Worm (Caenorhabditis elegans) whole organism, young adult: ENCODE data around the gene srg-47.

Source experiments
- B0019.2 ChIP-seq: fragments of 200-800 bp; sonication (Bioruptor generic); conservative IDR thresholded peaks from 2 replicates; pipeline ENCODE4 v1.3.6; 2022; ENCODE audit warnings: missing genetic modification reagents, missing genetic modification characterization, missing compliant biosample characterization
- B0261.1 ChIP-seq: sonication (generic microtip); optimal IDR thresholded peaks from 2 replicates; lab custom pipeline; 2016; ENCODE audit warnings: mild to moderate bottlenecking, missing genetic modification characterization, moderate library complexity, missing compliant biosample characterization
- C06A6.2 ChIP-seq: fragments of 200-800 bp; sonication (Bioruptor generic); conservative IDR thresholded peaks from 2 replicates; pipeline ENCODE4 v1.3.6; 2022; ENCODE audit warnings: missing genetic modification characterization, missing compliant biosample characterization
- F23B12.7 ChIP-seq: sonication (generic microtip); optimal IDR thresholded peaks from 2 replicates; lab custom pipeline; 2017; ENCODE audit warnings: missing genetic modification characterization, mild to moderate bottlenecking, missing compliant biosample characterization, antibody characterized with exemption, moderate library complexity; ENCODE audit not compliant: insufficient read depth
- F37B4.10 ChIP-seq: fragments of 200-800 bp; sonication (Bioruptor generic); IDR thresholded peaks from 2 replicates; pipeline ENCODE4 v1.3.6; 2022; ENCODE audit warnings: missing genetic modification characterization, missing compliant biosample characterization
- F49E8.2 ChIP-seq: sonication (generic microtip); optimal IDR thresholded peaks from 3 replicates; lab custom pipeline; 2017; ENCODE audit warnings: missing genetic modification characterization, mild to moderate bottlenecking, missing compliant biosample characterization, antibody characterized with exemption, moderate library complexity; ENCODE audit not compliant: insufficient read depth
- K11D2.4 ChIP-seq: fragments of 200-800 bp; sonication (Bioruptor generic); IDR thresholded peaks from 2 replicates; pipeline ENCODE4 v1.3.6; 2022; ENCODE audit warnings: missing genetic modification reagents, missing genetic modification characterization, missing compliant biosample characterization
- T26A5.8 ChIP-seq: sonication (generic microtip); optimal IDR thresholded peaks from 2 replicates; lab custom pipeline; 2016; ENCODE audit warnings: missing genetic modification characterization, missing compliant biosample characterization
- Y79H2A.3 ChIP-seq: fragments of 200-800 bp; sonication (Bioruptor generic); conservative IDR thresholded peaks from 2 replicates; pipeline ENCODE4 v1.3.6; 2022; ENCODE audit warnings: missing genetic modification reagents, missing genetic modification characterization, missing compliant biosample characterization
- aptf-3 ChIP-seq: fragments of 200-800 bp; sonication (Bioruptor generic); IDR thresholded peaks from 2 replicates; pipeline ENCODE4 v1.3.6; 2022; ENCODE audit warnings: missing genetic modification characterization, missing compliant biosample characterization
- atf-7 ChIP-seq: sonication (generic microtip); optimal IDR thresholded peaks from 2 replicates; lab custom pipeline; 2017; ENCODE audit warnings: mild to moderate bottlenecking, missing genetic modification characterization, missing compliant biosample characterization
- athp-1 ChIP-seq: sonication (generic microtip); optimal IDR thresholded peaks from 2 replicates; lab custom pipeline; 2017; ENCODE audit warnings: mild to moderate bottlenecking, missing genetic modification characterization, missing compliant biosample characterization
- bed-1 ChIP-seq: fragments of 200-800 bp; sonication (Bioruptor generic); IDR thresholded peaks from 2 replicates; pipeline ENCODE4 v1.3.6; 2022; ENCODE audit warnings: missing genetic modification reagents, missing genetic modification characterization, missing compliant biosample characterization
- cebp-1 ChIP-seq, 2 experiments: fragments of 200-800 bp in 1 of 2; sonication (Bioruptor generic) in 1 of 2; sonication (generic microtip) in 1 of 2; IDR thresholded peaks in 1 of 2; optimal IDR thresholded peaks in 1 of 2; 2 replicates each; pipeline versions ENCODE4 v1.3.6 to Lab custom; 2017 to 2022; ENCODE audit warnings: missing compliant biosample characterization in 2 of 2, missing genetic modification characterization in 2 of 2, mild to moderate bottlenecking in 1 of 2, missing genetic modification reagents in 1 of 2, moderate library complexity in 1 of 2
- cebp-2 ChIP-seq: fragments of 200-800 bp; sonication (Bioruptor generic); IDR thresholded peaks from 2 replicates; pipeline ENCODE4 v1.3.6; 2022; ENCODE audit warnings: missing genetic modification characterization, missing compliant biosample characterization
- ceh-100 ChIP-seq: fragments of 200-800 bp; sonication (Bioruptor generic); IDR thresholded peaks from 2 replicates; pipeline ENCODE4 v1.3.6; 2022; ENCODE audit warnings: missing genetic modification reagents, missing genetic modification characterization, missing compliant biosample characterization
- ceh-27 ChIP-seq: fragments of 200-800 bp; sonication (Bioruptor generic); optimal IDR thresholded peaks from 2 replicates; lab custom pipeline; 2018; ENCODE audit warnings: mild to moderate bottlenecking, missing genetic modification characterization, moderate library complexity, missing compliant biosample characterization
- ceh-58 ChIP-seq: fragments of 200-800 bp; sonication (Bioruptor generic); IDR thresholded peaks from 2 replicates; pipeline ENCODE4 v1.3.6; 2022; ENCODE audit warnings: missing genetic modification characterization, missing compliant biosample characterization
- ceh-79 ChIP-seq: sonication (generic microtip); optimal IDR thresholded peaks from 2 replicates; lab custom pipeline; 2017; ENCODE audit warnings: mild to moderate bottlenecking, missing genetic modification characterization, missing compliant biosample characterization
- chd-7 ChIP-seq: sonication (generic microtip); optimal IDR thresholded peaks from 2 replicates; lab custom pipeline; 2016; ENCODE audit warnings: mild to moderate bottlenecking, missing genetic modification characterization, moderate library complexity, missing compliant biosample characterization
- die-1 ChIP-seq: sonication (generic microtip); optimal IDR thresholded peaks from 2 replicates; lab custom pipeline; 2016; ENCODE audit warnings: missing genotype, mild to moderate bottlenecking, missing genetic modification characterization, missing compliant biosample characterization
- egl-44 ChIP-seq: fragments of 200-800 bp; sonication (Bioruptor generic); IDR thresholded peaks from 2 replicates; pipeline ENCODE4 v1.3.6; 2022; ENCODE audit warnings: missing genetic modification reagents, missing genetic modification characterization, missing compliant biosample characterization
- ekl-4 ChIP-seq: fragments of 200-800 bp; sonication (Bioruptor generic); IDR thresholded peaks from 2 replicates; pipeline ENCODE4 v1.3.6; 2022; ENCODE audit warnings: missing genetic modification reagents, missing genetic modification characterization, missing compliant biosample characterization
- him-1 ChIP-seq: sonication (generic microtip); optimal IDR thresholded peaks from 2 replicates; lab custom pipeline; 2016; ENCODE audit warnings: missing genotype, missing genetic modification reagents, missing genetic modification characterization, missing compliant biosample characterization
- lag-1 ChIP-seq: fragments of 200-800 bp; sonication (Bioruptor generic); IDR thresholded peaks from 2 replicates; pipeline ENCODE4 v1.3.6; 2022; ENCODE audit warnings: missing genetic modification reagents, missing genetic modification characterization, missing compliant biosample characterization
- let-526 ChIP-seq: fragments of 200-800 bp; sonication (Bioruptor generic); IDR thresholded peaks from 2 replicates; pipeline ENCODE4 v1.3.6; 2022; ENCODE audit warnings: missing genetic modification reagents, missing genetic modification characterization, missing compliant biosample characterization
- lin-40 ChIP-seq: sonication (generic microtip); optimal IDR thresholded peaks from 2 replicates; lab custom pipeline; 2016; ENCODE audit warnings: missing genetic modification characterization, mild to moderate bottlenecking, missing compliant biosample characterization, missing genotype, missing genetic modification reagents
- lir-1 ChIP-seq: fragments of 200-800 bp; sonication (Bioruptor generic); conservative IDR thresholded peaks from 2 replicates; pipeline ENCODE4 v1.3.6; 2022; ENCODE audit warnings: missing genetic modification reagents, missing genetic modification characterization, missing compliant biosample characterization
- madf-3 ChIP-seq: fragments of 200-800 bp; sonication (Bioruptor generic); IDR thresholded peaks from 2 replicates; pipeline ENCODE4 v1.3.6; 2022; ENCODE audit warnings: missing genetic modification reagents, missing genetic modification characterization, missing compliant biosample characterization
- madf-6 ChIP-seq: fragments of 200-800 bp; sonication (Bioruptor generic); IDR thresholded peaks from 2 replicates; pipeline ENCODE4 v1.3.6; 2022; ENCODE audit warnings: missing genetic modification reagents, missing genetic modification characterization, missing compliant biosample characterization
- nfya-1 ChIP-seq: sonication (generic microtip); optimal IDR thresholded peaks from 2 replicates; lab custom pipeline; 2017; ENCODE audit warnings: antibody characterized with exemption, missing compliant biosample characterization, missing genetic modification characterization, borderline replicate concordance; ENCODE audit not compliant: insufficient read depth
- sdz-38 ChIP-seq: sonication (generic microtip); optimal IDR thresholded peaks from 2 replicates; lab custom pipeline; 2016; ENCODE audit warnings: missing genotype, missing genetic modification characterization, missing compliant biosample characterization
- sea-2 ChIP-seq: fragments of 200-800 bp; sonication (Bioruptor generic); IDR thresholded peaks from 2 replicates; pipeline ENCODE4 v1.3.6; 2022; ENCODE audit warnings: missing genetic modification characterization, missing compliant biosample characterization
- snpc-4 ChIP-seq, 5 experiments: fragments of 150-350 bp in 1 of 5; sonication (generic microtip) in 4 of 5; optimal IDR thresholded peaks; 2 replicates each; lab custom pipeline; 2014 to 2018; ENCODE audit warnings: missing genetic modification characterization in 5 of 5, missing biosample characterization in 3 of 5, antibody characterized with exemption in 2 of 5, mild to moderate bottlenecking in 2 of 5, missing compliant biosample characterization in 2 of 5, missing genotype in 2 of 5, moderate library complexity in 2 of 5, missing genetic modification reagents in 1 of 5
- somi-1 ChIP-seq: fragments of 200-800 bp; sonication (Bioruptor generic); optimal IDR thresholded peaks from 2 replicates; lab custom pipeline; 2018; ENCODE audit warnings: mild to moderate bottlenecking, missing genetic modification characterization, missing compliant biosample characterization
- sptf-2 ChIP-seq: fragments of 200-800 bp; sonication (Bioruptor generic); optimal IDR thresholded peaks from 2 replicates; lab custom pipeline; 2018; ENCODE audit warnings: mild to moderate bottlenecking, missing genetic modification characterization, missing compliant biosample characterization
- unc-130 ChIP-seq: sonication (generic microtip); optimal IDR thresholded peaks from 2 replicates; lab custom pipeline; 2016; ENCODE audit warnings: missing genetic modification reagents, missing genetic modification characterization, missing compliant biosample characterization
- unc-62 ChIP-seq: fragments of 150-350 bp; optimal IDR thresholded peaks from 2 replicates; lab custom pipeline; 2014; ENCODE audit warnings: missing biosample characterization, missing genetic modification reagents, missing genetic modification characterization
- xnd-1 ChIP-seq: sonication (generic microtip); optimal IDR thresholded peaks from 2 replicates; lab custom pipeline; 2016; ENCODE audit warnings: missing genotype, missing genetic modification reagents, missing genetic modification characterization, missing compliant biosample characterization
- zim-3 ChIP-seq: sonication (generic microtip); optimal IDR thresholded peaks from 2 replicates; lab custom pipeline; 2017; ENCODE audit warnings: mild to moderate bottlenecking, missing genetic modification characterization, moderate library complexity, missing compliant biosample characterization
- ztf-25 ChIP-seq: fragments of 200-800 bp; sonication (Bioruptor generic); IDR thresholded peaks from 2 replicates; pipeline ENCODE4 v1.3.6; 2022; ENCODE audit warnings: missing genetic modification reagents, missing genetic modification characterization, missing compliant biosample characterization
- ztf-26 ChIP-seq: sonication (generic microtip); optimal IDR thresholded peaks from 2 replicates; lab custom pipeline; 2017; ENCODE audit warnings: missing genetic modification characterization, missing compliant biosample characterization
- ztf-3 ChIP-seq: fragments of 200-800 bp; sonication (Bioruptor generic); optimal IDR thresholded peaks from 2 replicates; lab custom pipeline; 2018; ENCODE audit warnings: mild to moderate bottlenecking, missing genetic modification characterization, missing compliant biosample characterization
- ztf-6 ChIP-seq: fragments of 200-800 bp; sonication (Bioruptor generic); IDR thresholded peaks from 2 replicates; pipeline ENCODE4 v1.3.6; 2022; ENCODE audit warnings: missing genetic modification reagents, missing genetic modification characterization, missing compliant biosample characterization

srg-47 gene

ce11 chrV:14519268-14519667 lies 36.8 kb downstream of the srg-47 start, which contains the start of gene R02D5.8:
Gene R02D5.8 (minus strand): TSS chrV:14519368.
- no peak for TF ChIP-seq F49E8.2
- no peak for TF ChIP-seq C06A6.2 (GFP tag; lab: Robert Waterston, UW)
- no peak for TF ChIP-seq chd-7 (tag; lab: Kevin White, UChicago)
- TF ChIP-seq lin-40 (tag; lab: Kevin White, UChicago): no peak
- TF ChIP-seq B0261.1 (tag; lab: Kevin White, UChicago): no peak
- TF ChIP-seq somi-1 (GFP tag; lab: Kevin White, UChicago): no peak
- no peak for TF ChIP-seq F23B12.7 (tag; lab: Kevin White, UChicago)
- TF ChIP-seq unc-130 (GFP tag; lab: Kevin White, UChicago): no peak
- TF ChIP-seq lir-1 (GFP tag; lab: Robert Waterston, UW): no peak
- no peak for TF ChIP-seq die-1 (tag; lab: Kevin White, UChicago)
- TF ChIP-seq sptf-2 (GFP tag; lab: Kevin White, UChicago): no peak

DNA sequence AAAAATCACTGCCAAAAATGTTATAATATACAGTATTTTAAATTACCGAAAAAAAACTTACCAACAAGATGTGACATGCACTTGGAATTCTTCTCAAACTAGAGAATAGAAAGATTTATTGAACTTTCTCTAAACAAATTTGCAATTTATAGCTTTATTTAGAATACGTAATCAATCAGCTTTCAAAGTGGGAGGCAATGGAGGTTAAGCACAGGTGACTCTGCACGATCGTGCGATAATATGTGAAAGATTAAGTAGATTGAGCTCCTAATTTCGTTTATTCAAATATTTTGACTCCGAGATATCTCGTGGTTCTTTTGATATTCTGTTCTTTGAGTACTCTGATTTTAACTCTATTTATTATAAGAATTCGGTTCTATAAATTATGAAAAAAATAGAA lies 38.1 kb downstream of the srg-47 start, which contains the start of gene R02D5.6:
Gene R02D5.6, minus strand, starts transcription at position 101 of the 400 bp plus-strand sequence.
- TF ChIP-seq Y79H2A.3 (no peak), ekl-4 (GFP tag; lab: Robert Waterston, UW) (no peak), T26A5.8 (tag; lab: Kevin White, UChicago) (no peak), athp-1 (no peak), him-1 (tag; lab: Kevin White, UChicago) (no peak), ztf-3 (GFP tag; lab: Kevin White, UChicago) (no peak), ceh-100 (GFP tag; lab: Robert Waterston, UW) (no peak), ceh-58 (GFP tag; lab: Robert Waterston, UW) (no peak), F37B4.10 (no peak)
- TF ChIP-seq, all 124 proteins: peak for 0

- TF ChIP-seq ztf-25 (no peak), bed-1 (GFP tag; lab: Robert Waterston, UW) (no peak), madf-6 (GFP tag; lab: Robert Waterston, UW) (no peak), madf-3 (no peak), ceh-27 (GFP tag; lab: Kevin White, UChicago) (no peak), cebp-1 (GFP tag; IDR thresholded peaks at IDR 0.05; lab: Robert Waterston, UW) (no peak), cebp-1 (tag; optimal IDR thresholded peaks at IDR 0.05; lab: Kevin White, UChicago) (no peak), ztf-6 (GFP tag; lab: Robert Waterston, UW) (no peak), Y79H2A.3 (no peak), ceh-79 (tag; lab: Kevin White, UChicago) (no peak), die-1 (tag; lab: Kevin White, UChicago) (no peak), him-1 (tag; lab: Kevin White, UChicago) (no peak), C06A6.2 (GFP tag; lab: Robert Waterston, UW) (no peak), atf-7 (tag; lab: Kevin White, UChicago) (no peak), cebp-2 (no peak), aptf-3 (GFP tag; lab: Robert Waterston, UW) (no peak)
Measured at ce11 chrV:14510746-14511145, 45.3 kb downstream of the srg-47 start, which contains the start of gene R02D5.9. Gene R02D5.9 (minus strand): TSS chrV:14511123.

DNA sequence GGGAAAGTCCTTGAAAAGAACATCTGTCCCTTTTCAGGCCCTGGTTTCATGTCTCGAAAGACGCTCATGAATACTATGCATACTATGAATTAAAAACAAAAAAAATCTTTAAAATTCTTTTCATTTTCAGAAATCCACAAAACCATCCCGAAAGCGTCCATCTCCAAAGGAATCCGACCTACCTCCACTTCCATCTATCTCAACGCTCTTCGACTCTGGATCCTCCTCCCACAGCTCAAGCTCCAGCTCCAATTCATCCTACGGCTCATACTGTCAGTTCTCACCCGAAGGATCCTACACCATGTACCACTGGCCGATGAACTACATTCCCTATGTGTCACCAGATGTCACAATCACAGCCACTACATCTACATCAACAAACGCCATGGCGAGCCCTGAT lies 47.5 kb downstream of the srg-47 start:
- TF ChIP-seq ztf-6 (GFP tag; lab: Robert Waterston, UW) (no peak), nfya-1 (tag; lab: Kevin White, UChicago) (no peak), egl-44 (GFP tag; lab: Robert Waterston, UW) (no peak), B0019.2 (GFP tag; lab: Robert Waterston, UW) (no peak), let-526 (GFP tag; lab: Robert Waterston, UW) (no peak), snpc-4 (GFP tag; optimal IDR thresholded peaks at IDR 0.05; lab: Kevin White, UChicago) (no peak), snpc-4 (tag; optimal IDR thresholded peaks at IDR 0.05; lab: Kevin White, UChicago) (no peak), zim-3 (tag; lab: Kevin White, UChicago) (no peak), sdz-38 (tag; lab: Kevin White, UChicago) (no peak), ztf-26 (tag; lab: Kevin White, UChicago) (no peak), unc-62 (GFP tag; lab: Kevin White, UChicago) (no peak), K11D2.4 (GFP tag; lab: Robert Waterston, UW) (no peak), T26A5.8 (tag; lab: Kevin White, UChicago) (no peak), sea-2 (GFP tag; lab: Robert Waterston, UW) (no peak), xnd-1 (no peak), lag-1 (GFP tag; lab: Robert Waterston, UW) (no peak)
